Worm (Caenorhabditis elegans) whole organism, early embryonic: ENCODE results near the gene F25B5.6.

Experiments
- B0310.2 ChIP-seq: sonication (generic microtip); optimal IDR thresholded peaks from 2 replicates; lab custom pipeline; 2016; ENCODE audit warnings: mild to moderate bottlenecking, missing genetic modification characterization, missing compliant biosample characterization
- F13C5.2 ChIP-seq: sonication (generic microtip); optimal IDR thresholded peaks from 2 replicates; lab custom pipeline; 2017; ENCODE audit warnings: mild to moderate bottlenecking, missing genetic modification characterization, inconsistent platforms, missing compliant biosample characterization
- aly-1 ChIP-seq: sonication (generic microtip); optimal IDR thresholded peaks from 2 replicates; lab custom pipeline; 2016; ENCODE audit warnings: missing genetic modification characterization, missing compliant biosample characterization
- ama-1 ChIP-seq: fragments of 150-350 bp; optimal IDR thresholded peaks from 2 replicates; lab custom pipeline; 2014
- ceh-13 ChIP-seq: fragments of 200-800 bp; sonication (Bioruptor generic); optimal IDR thresholded peaks from 2 replicates; lab custom pipeline; 2018; ENCODE audit warnings: mild to moderate bottlenecking, missing genetic modification characterization, missing compliant biosample characterization
- ceh-36 ChIP-seq: sonication (generic microtip); optimal IDR thresholded peaks from 2 replicates; lab custom pipeline; 2016; ENCODE audit warnings: missing genetic modification characterization, inconsistent platforms, missing compliant biosample characterization
- ets-7 ChIP-seq: sonication (generic microtip); optimal IDR thresholded peaks from 2 replicates; lab custom pipeline; 2016; ENCODE audit warnings: missing genotype, missing genetic modification characterization, missing compliant biosample characterization
- flt-1 ChIP-seq: fragments of 200-800 bp; sonication (Bioruptor generic); IDR thresholded peaks from 2 replicates; pipeline ENCODE4 v1.3.6; 2022; ENCODE audit warnings: missing genetic modification characterization, missing compliant biosample characterization
- hmbx-1 ChIP-seq: sonication (generic microtip); optimal IDR thresholded peaks from 2 replicates; lab custom pipeline; 2016; ENCODE audit warnings: mild to moderate bottlenecking, missing genetic modification characterization, missing compliant biosample characterization
- hmg-4 ChIP-seq: fragments of 200-800 bp; sonication (Bioruptor generic); optimal IDR thresholded peaks from 2 replicates; lab custom pipeline; 2018; ENCODE audit warnings: mild to moderate bottlenecking, missing genetic modification characterization, missing compliant biosample characterization
- hnd-1 ChIP-seq: sonication (generic microtip); optimal IDR thresholded peaks from 2 replicates; lab custom pipeline; 2016; ENCODE audit warnings: missing genetic modification characterization, missing compliant biosample characterization
- pes-1 ChIP-seq: fragments of 200-800 bp; sonication (Bioruptor generic); IDR thresholded peaks from 2 replicates; pipeline ENCODE4 v1.3.6; 2022; ENCODE audit warnings: missing genetic modification reagents, missing genetic modification characterization, missing compliant biosample characterization
- scrt-1 ChIP-seq: fragments of 200-800 bp; sonication (Bioruptor generic); IDR thresholded peaks from 2 replicates; pipeline ENCODE4 v1.3.6; 2022; ENCODE audit warnings: missing genetic modification characterization, missing compliant biosample characterization
- sea-1 ChIP-seq: fragments of 200-800 bp; sonication (Bioruptor generic); conservative IDR thresholded peaks from 2 replicates; pipeline ENCODE4 v1.3.6; 2022; ENCODE audit warnings: missing genetic modification characterization, missing compliant biosample characterization
- tbx-11 ChIP-seq: fragments of 200-800 bp; sonication (Bioruptor generic); IDR thresholded peaks from 2 replicates; pipeline ENCODE4 v1.3.6; 2022; ENCODE audit warnings: missing genetic modification characterization, missing compliant biosample characterization
- tbx-37 ChIP-seq: fragments of 200-800 bp; sonication (Bioruptor generic); conservative IDR thresholded peaks from 2 replicates; pipeline ENCODE4 v1.3.6; 2022; ENCODE audit warnings: missing genetic modification reagents, missing genetic modification characterization, missing compliant biosample characterization
- tra-4 ChIP-seq: sonication (generic microtip); optimal IDR thresholded peaks from 2 replicates; lab custom pipeline; 2017; ENCODE audit warnings: missing genetic modification characterization, missing compliant biosample characterization

Gene F25B5.6

DNA sequence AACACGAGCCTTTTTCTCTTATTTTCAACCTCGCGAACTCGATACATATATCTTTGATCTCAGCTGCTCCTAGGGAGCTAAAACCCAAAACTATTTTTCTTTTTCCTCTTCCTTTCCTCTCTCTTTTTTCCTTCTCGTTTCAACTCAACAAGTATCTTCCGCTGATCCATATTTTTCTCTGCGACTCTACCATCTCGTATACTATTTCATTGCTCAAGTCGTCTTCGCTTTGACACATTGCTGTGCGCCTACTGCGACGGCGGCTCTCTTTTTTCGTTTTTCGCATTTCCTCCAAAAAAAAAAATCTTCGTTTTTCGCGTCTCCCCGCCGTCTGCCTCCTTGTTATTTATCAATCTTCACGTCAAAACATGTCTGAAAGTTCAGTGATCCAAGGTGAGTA is 1.3 kb upstream of the F25B5.6 start:
- TF ChIP-seq hmg-4 (GFP tag; lab: Kevin White, UChicago) = no peak

DNA sequence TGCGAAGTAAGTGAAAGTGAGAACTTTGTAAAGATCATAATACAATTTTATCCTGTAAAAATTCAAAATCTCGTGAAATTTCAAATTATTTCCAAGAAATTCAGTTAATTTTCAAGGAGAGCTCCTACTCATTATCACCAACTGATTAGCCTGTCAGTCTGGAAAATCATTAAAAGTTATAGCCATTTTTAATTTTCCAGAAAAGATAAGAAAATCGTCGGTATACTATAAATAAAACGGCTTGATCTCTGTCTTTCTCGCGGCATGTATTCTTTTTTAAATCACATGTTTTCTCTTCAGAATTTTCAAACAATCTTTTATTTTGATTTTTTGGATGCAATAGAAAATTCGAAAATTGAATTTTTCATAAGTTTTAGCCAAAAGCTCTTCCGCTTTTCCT is 453 bp upstream of the F25B5.6 start:
- TF ChIP-seq F13C5.2 (tag; lab: Kevin White, UChicago) = no peak
- no peak for TF ChIP-seq pes-1
- TF ChIP-seq sea-1 (GFP tag; lab: Robert Waterston, UW) = no peak
- TF ChIP-seq flt-1 = no peak
- no peak for TF ChIP-seq ets-7
- no peak for TF ChIP-seq ama-1 (lab: Kevin White, UChicago)
- TF ChIP-seq hmbx-1 (tag; lab: Kevin White, UChicago) = no peak
- TF ChIP-seq hnd-1 (tag; lab: Kevin White, UChicago) = no peak
- TF ChIP-seq tbx-37 = no peak
- TF ChIP-seq tra-4 (tag; lab: Kevin White, UChicago) = no peak
- TF ChIP-seq scrt-1 (GFP tag; lab: Robert Waterston, UW) = no peak
- TF ChIP-seq hmg-4 (GFP tag; lab: Kevin White, UChicago) = no peak
- no peak for TF ChIP-seq ceh-36 (tag; lab: Kevin White, UChicago)
- TF ChIP-seq tbx-11 = no peak

- TF ChIP-seq pes-1 = no peak
- TF ChIP-seq F13C5.2 (tag; lab: Kevin White, UChicago) = no peak
- no peak for TF ChIP-seq ceh-36 (tag; lab: Kevin White, UChicago)
- no peak for TF ChIP-seq hmg-4 (GFP tag; lab: Kevin White, UChicago)
- TF ChIP-seq B0310.2 (tag; lab: Kevin White, UChicago) = no peak
- no peak for TF ChIP-seq tra-4 (tag; lab: Kevin White, UChicago)
- no peak for TF ChIP-seq ama-1 (lab: Kevin White, UChicago)
- TF ChIP-seq aly-1 (tag; lab: Kevin White, UChicago) = no peak
- no peak for TF ChIP-seq tbx-37
- no peak for TF ChIP-seq ceh-13
- TF ChIP-seq scrt-1 (GFP tag; lab: Robert Waterston, UW) = no peak
- TF ChIP-seq hnd-1 (tag; lab: Kevin White, UChicago) = no peak
- TF ChIP-seq sea-1 (GFP tag; lab: Robert Waterston, UW) = no peak
- TF ChIP-seq hmbx-1 (tag; lab: Kevin White, UChicago) = no peak
- no peak for TF ChIP-seq flt-1
- no peak for TF ChIP-seq tbx-11
- TF ChIP-seq ets-7 = no peak
These were observed 2.7 kb downstream of the F25B5.6 start, which contains the start of gene F25B5.5 for ce11 chrIII:5945865-5946264. TSS of gene F25B5.5 (minus strand) at chrIII:5946124.

DNA sequence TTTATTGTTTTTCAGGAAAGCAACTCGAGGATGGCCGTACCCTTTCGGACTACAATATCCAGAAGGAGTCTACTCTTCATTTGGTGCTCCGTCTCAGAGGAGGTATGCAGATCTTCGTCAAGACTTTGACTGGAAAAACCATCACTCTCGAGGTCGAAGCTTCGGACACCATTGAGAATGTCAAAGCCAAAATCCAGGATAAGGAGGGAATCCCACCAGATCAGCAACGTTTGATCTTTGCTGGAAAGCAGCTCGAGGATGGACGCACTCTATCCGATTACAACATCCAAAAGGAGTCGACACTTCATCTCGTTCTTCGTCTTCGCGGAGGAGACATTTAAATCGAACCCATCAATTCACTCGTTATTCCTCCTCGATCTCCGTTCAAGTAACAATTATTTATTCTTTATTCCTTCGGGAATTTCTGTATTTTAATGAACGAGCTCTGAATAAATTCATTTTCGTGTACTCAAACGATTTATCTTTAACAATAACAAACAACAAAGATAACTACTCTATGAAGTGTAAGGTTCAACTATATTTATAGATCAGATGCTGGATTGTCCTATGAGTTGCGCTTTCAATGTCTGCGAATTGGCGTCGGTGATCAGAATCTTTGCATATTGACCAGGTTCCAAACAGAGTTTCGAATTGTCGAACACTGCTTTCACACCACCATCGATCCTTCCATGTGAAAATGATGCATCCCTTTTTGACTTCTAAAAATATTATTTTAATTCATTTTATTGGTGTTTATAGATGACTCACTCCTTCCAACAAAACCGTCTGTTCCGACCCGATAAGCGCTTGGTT is 5.0 kb downstream of the F25B5.6 start:
- TF ChIP-seq hmg-4 (GFP tag; lab: Kevin White, UChicago) = peak; percentile 12
- peak; percentile 20; the same call in 1 of the 2 replicates for TF ChIP-seq flt-1
- TF ChIP-seq sea-1 (GFP tag; lab: Robert Waterston, UW) = peak; percentile 18; the same call in 1 of the 2 replicates
- no peak for TF ChIP-seq hnd-1 (tag; lab: Kevin White, UChicago)

- TF ChIP-seq hmbx-1 (tag; lab: Kevin White, UChicago) (no peak), hnd-1 (tag; lab: Kevin White, UChicago) (no peak), ceh-13 (no peak), pes-1 (no peak), aly-1 (tag; lab: Kevin White, UChicago) (no peak), scrt-1 (GFP tag; lab: Robert Waterston, UW) (no peak), ets-7 (no peak), sea-1 (GFP tag; lab: Robert Waterston, UW) (no peak), B0310.2 (tag; lab: Kevin White, UChicago) (no peak), tbx-37 (no peak)
These were observed 6.4 kb downstream of the F25B5.6 start for ce11 chrIII:5942104-5942503.

- TF ChIP-seq tbx-11 = peak; percentile 5; the same call in 1 of the 2 replicates
- 0 out of 2 replicates have a peak, but pooled peaks have one; percentile 30 for TF ChIP-seq flt-1
- TF ChIP-seq scrt-1 (GFP tag; lab: Robert Waterston, UW) = 0 out of 2 replicates have a peak, but pooled peaks have one; percentile 8
- TF ChIP-seq tra-4 (tag; lab: Kevin White, UChicago) = no peak
These were observed 8.0 kb downstream of the F25B5.6 start for ce11 chrIII:5940525-5940974.

- TF ChIP-seq tra-4 (tag; lab: Kevin White, UChicago) (no peak), flt-1 (peak; percentile 31; the same call in 1 of the 2 replicates)
These were observed 8.9 kb downstream of the F25B5.6 start, which contains the start of gene ubq-1 for ce11 chrIII:5939453-5940296. TSS of gene ubq-1 (plus strand) at chrIII:5940254.
